Worm (Caenorhabditis elegans): ENCODE measurements around the gene Y43C5A.3.

The Y43C5A.3 gene

DNA sequence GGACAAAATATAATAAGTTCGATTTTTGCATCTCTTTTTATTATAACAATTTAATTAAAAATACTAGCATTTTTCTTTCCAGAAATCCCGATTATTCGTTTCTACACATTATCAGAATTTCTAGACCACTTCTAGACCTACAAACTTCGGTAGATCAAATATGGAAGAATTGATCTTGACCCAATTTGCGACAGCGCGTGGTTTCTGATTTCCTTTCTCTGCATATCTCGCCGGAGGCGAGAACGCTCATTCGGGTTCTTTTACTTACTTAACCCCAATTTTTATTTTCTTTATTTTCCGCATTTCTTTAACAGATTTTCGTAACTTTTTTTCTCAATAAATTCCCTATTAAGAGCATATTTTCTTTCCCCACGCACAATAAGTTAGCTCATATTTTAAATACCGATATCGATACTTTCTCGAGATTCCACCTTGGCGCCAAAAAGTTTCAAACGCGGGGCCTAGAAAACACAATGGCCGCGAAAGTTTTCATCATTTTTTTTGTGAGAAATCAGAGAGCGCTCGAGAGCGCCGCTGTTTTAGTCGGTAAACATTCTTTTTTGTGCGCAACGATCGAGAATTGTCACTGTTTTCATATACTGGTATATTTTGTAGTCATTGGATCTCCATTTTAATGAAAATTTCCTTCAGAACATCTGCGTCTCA, 31.2 kb upstream of the Y43C5A.3 start:
- TF ChIP-seq egl-43 (GFP tag; IDR thresholded peaks at IDR 0.05), result no peak
- no peak for TF ChIP-seq jun-1 (tag; optimal IDR thresholded peaks at IDR 0.05)
- TF ChIP-seq nhr-6 (tag; optimal IDR thresholded peaks at IDR 0.05), result peak; percentile 6
- TF ChIP-seq lin-38 (GFP tag; IDR thresholded peaks at IDR 0.05), result no peak
- TF ChIP-seq lin-15B (tag; optimal IDR thresholded peaks at IDR 0.05), result no peak
- TF ChIP-seq gei-8 (GFP tag; optimal IDR thresholded peaks at IDR 0.05), result no peak
- TF ChIP-seq nhr-42 (GFP tag; IDR thresholded peaks at IDR 0.05), result no peak
- no peak for TF ChIP-seq ceh-20 (GFP tag; IDR thresholded peaks at IDR 0.05)
- peak; percentile 83 for TF ChIP-seq mes-2 (tag; optimal IDR thresholded peaks at IDR 0.05; ENCODE audit: poor library complexity, severe bottlenecking)
- TF ChIP-seq daf-16 (GFP tag; optimal IDR thresholded peaks at IDR 0.05), result no peak
- TF ChIP-seq daf-16 (tag; optimal IDR thresholded peaks at IDR 0.05), result no peak
- TF ChIP-seq D1046.2 (GFP tag; IDR thresholded peaks at IDR 0.05), result no peak
- 0 out of 2 replicates have a peak, but pooled peaks have one; percentile 21 for TF ChIP-seq madf-9 (GFP tag; conservative IDR thresholded peaks at IDR 0.05)
- TF ChIP-seq F26F4.8 (GFP tag; conservative IDR thresholded peaks at IDR 0.05), result no peak
- TF ChIP-seq dpl-1 (GFP tag; optimal IDR thresholded peaks at IDR 0.05), result peak; percentile 71
- no peak for TF ChIP-seq mxl-2 (GFP tag; conservative IDR thresholded peaks at IDR 0.05)
- no peak for TF ChIP-seq set-16 (GFP tag; IDR thresholded peaks at IDR 0.05)
- TF ChIP-seq nhr-48 (tag; optimal IDR thresholded peaks at IDR 0.05), result no peak
- TF ChIP-seq tag-97 (GFP tag; IDR thresholded peaks at IDR 0.05), result no peak
- no peak for TF ChIP-seq nhr-237 (tag; optimal IDR thresholded peaks at IDR 0.05)
- no peak for TF ChIP-seq ceh-28 (tag; optimal IDR thresholded peaks at IDR 0.05)
- TF ChIP-seq unc-39 (tag; optimal IDR thresholded peaks at IDR 0.05), result no peak
- no peak for TF ChIP-seq sdz-12 (GFP tag; optimal IDR thresholded peaks at IDR 0.05)
- no peak for TF ChIP-seq mdl-1 (tag; optimal IDR thresholded peaks at IDR 0.05)
- TF ChIP-seq ceh-62 (tag; optimal IDR thresholded peaks at IDR 0.05), result no peak
- TF ChIP-seq arid-1 (GFP tag; conservative IDR thresholded peaks at IDR 0.05), result no peak
- peak; percentile 32 for TF ChIP-seq unc-130 (GFP tag; optimal IDR thresholded peaks at IDR 0.05)
- TF ChIP-seq rbr-2 (tag; optimal IDR thresholded peaks at IDR 0.05), result no peak
- TF ChIP-seq ctbp-1 (GFP tag; IDR thresholded peaks at IDR 0.05), result no peak
- TF ChIP-seq R02D3.7 (tag; optimal IDR thresholded peaks at IDR 0.05), result no peak
- TF ChIP-seq Y5F2A.4 (GFP tag; optimal IDR thresholded peaks at IDR 0.05), result no peak
- TF ChIP-seq snpc-1.2 (GFP tag; IDR thresholded peaks at IDR 0.05), result no peak
- TF ChIP-seq fos-1 (tag; optimal IDR thresholded peaks at IDR 0.05), result no peak
- TF ChIP-seq ama-1 (optimal IDR thresholded peaks at IDR 0.05), result no peak
- TF ChIP-seq ztf-7 (tag; optimal IDR thresholded peaks at IDR 0.05), result no peak
- TF ChIP-seq zip-2 (tag; optimal IDR thresholded peaks at IDR 0.05), result no peak
- 0 out of 2 replicates have a peak, but pooled peaks have one; percentile 5 for TF ChIP-seq hmg-1.1 (GFP tag; IDR thresholded peaks at IDR 0.05)
- no peak for TF ChIP-seq lin-1 (GFP tag; IDR thresholded peaks at IDR 0.05)
- TF ChIP-seq ceh-44 (GFP tag; IDR thresholded peaks at IDR 0.05), result no peak
- no peak for TF ChIP-seq dmd-9 (GFP tag; IDR thresholded peaks at IDR 0.05)
- TF ChIP-seq nhr-102 (tag; optimal IDR thresholded peaks at IDR 0.05), result no peak
- TF ChIP-seq F10B5.3 (tag; optimal IDR thresholded peaks at IDR 0.05), result no peak
- TF ChIP-seq nhr-76 (tag; optimal IDR thresholded peaks at IDR 0.05), result no peak
- no peak for TF ChIP-seq T26A8.4 (GFP tag; IDR thresholded peaks at IDR 0.05)
- TF ChIP-seq dmd-8 (GFP tag; IDR thresholded peaks at IDR 0.05), result no peak
- TF ChIP-seq nhr-28 (tag; optimal IDR thresholded peaks at IDR 0.05), result peak; percentile 53
- TF ChIP-seq F49E8.2 (tag; optimal IDR thresholded peaks at IDR 0.05; ENCODE audit: borderline replicate concordance), result no peak
- no peak for TF ChIP-seq lin-29 (GFP tag; IDR thresholded peaks at IDR 0.05)
- no peak for TF ChIP-seq aly-2 (tag; optimal IDR thresholded peaks at IDR 0.05)
- TF ChIP-seq Y75B8A.6 (GFP tag; IDR thresholded peaks at IDR 0.05), result no peak
- no peak for TF ChIP-seq skn-1 (tag; optimal IDR thresholded peaks at IDR 0.05)
- TF ChIP-seq aha-1 (tag), result no peak

All from whole organism, L4 larva.